Worm (Caenorhabditis elegans): ENCODE results near the gene Y54E2A.7.

Gene Y54E2A.7

DNA sequence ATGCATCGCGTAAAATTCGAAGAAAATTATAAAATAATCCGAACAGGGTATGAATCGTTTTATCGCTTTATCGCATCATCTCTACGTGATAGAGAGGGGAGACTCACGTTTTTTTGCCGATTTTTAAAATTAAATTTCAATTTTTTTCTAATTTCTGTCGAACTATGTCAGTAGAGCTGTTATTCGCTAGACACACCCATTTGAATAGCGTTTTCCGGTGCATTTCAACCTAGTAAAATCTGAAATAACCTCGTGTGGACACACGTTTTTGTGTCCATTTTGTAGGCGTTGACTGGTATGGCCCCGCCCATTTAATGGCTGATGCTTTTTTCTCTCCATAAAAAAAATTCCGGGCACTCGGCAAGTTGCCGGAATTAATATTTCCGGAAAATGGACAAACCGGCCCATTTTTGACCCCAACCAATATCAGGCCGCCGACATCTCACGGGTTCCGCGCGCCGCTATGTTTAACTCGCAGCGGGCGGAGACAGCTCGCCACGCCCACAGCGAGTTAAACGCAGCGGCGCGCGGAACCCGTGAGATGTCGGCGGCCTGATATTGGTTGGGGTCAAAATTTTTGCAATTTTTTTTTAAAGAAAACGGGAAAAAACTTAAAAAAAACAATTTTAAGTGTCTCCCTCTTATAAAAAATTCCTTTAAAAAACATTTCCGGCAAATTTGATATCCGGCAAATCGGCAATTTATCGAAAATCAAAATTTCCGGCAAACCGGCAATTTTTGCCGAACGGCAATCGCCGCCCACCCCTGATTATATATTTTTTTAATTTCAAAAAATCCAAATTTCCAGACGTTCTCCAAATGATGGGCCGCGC lies at the start of gene Y54E2A.7:
TSS of gene Y54E2A.7 (minus strand) at position 51 of the 833 bp plus-strand sequence.
- TF ChIP-seq ama-1 (optimal IDR thresholded peaks at IDR 0.05) (no peak), nhr-76 (tag; optimal IDR thresholded peaks at IDR 0.05) (no peak), pha-4 (tag; optimal IDR thresholded peaks at IDR 0.05) (no peak), nhr-43 (tag; optimal IDR thresholded peaks at IDR 0.05; ENCODE audit: poor library complexity, severe bottlenecking) (no peak), mml-1 (tag; optimal IDR thresholded peaks at IDR 0.05) (no peak), lin-39 (tag; optimal IDR thresholded peaks at IDR 0.05) (no peak), elt-2 (tag; optimal IDR thresholded peaks at IDR 0.05) (no peak), ztf-4 (tag; optimal IDR thresholded peaks at IDR 0.05) (no peak), egl-5 (tag; optimal IDR thresholded peaks at IDR 0.05) (no peak), jun-1 (tag; optimal IDR thresholded peaks at IDR 0.05) (no peak), skn-1 (tag; optimal IDR thresholded peaks at IDR 0.05) (no peak), ceh-16 (tag; optimal IDR thresholded peaks at IDR 0.05) (no peak), elt-3 (tag; optimal IDR thresholded peaks at IDR 0.05) (no peak), sea-2 (GFP tag; optimal IDR thresholded peaks at IDR 0.05) (no peak)

DNA sequence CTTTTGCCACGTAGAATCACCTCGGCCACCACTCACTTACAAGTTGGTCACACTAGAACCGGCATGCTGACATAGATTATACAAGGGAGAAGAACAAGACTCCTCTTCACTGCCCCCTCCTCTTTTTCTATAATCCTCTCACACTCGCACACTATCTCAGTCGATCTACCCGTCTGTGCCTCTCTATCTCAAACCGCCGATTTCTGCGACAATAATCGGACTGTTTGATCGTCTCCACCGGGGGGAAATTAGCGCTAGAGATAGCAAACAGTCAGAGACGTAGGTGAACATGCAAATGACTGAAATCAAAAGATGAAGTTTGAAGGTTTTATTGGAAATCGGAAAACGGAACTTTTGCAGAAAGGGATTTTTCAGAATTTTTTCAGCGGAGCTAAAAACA lies 49.6 kb upstream of the Y54E2A.7 start:
- TF ChIP-seq eor-1 (tag; optimal IDR thresholded peaks at IDR 0.05) (no peak), elt-2 (tag; optimal IDR thresholded peaks at IDR 0.05) (peak; percentile 79), ceh-82 (tag; optimal IDR thresholded peaks at IDR 0.05) (peak; percentile 30), skn-1 (tag; optimal IDR thresholded peaks at IDR 0.05) (peak; percentile 56), mml-1 (tag; optimal IDR thresholded peaks at IDR 0.05) (no peak), nhr-23 (tag; optimal IDR thresholded peaks at IDR 0.05) (peak; percentile 94), ceh-28 (tag; optimal IDR thresholded peaks at IDR 0.05) (peak; percentile 55), pha-4 (tag; optimal IDR thresholded peaks at IDR 0.05) (peak; percentile 88), elt-1 (tag; optimal IDR thresholded peaks at IDR 0.05) (peak; percentile 71), nhr-25 (tag; optimal IDR thresholded peaks at IDR 0.05) (peak; percentile 95), ama-1 (optimal IDR thresholded peaks at IDR 0.05) (no peak), pqm-1 (tag; optimal IDR thresholded peaks at IDR 0.05) (peak; percentile 94), jun-1 (tag; optimal IDR thresholded peaks at IDR 0.05) (peak; percentile 53), lin-39 (tag; optimal IDR thresholded peaks at IDR 0.05) (no peak), unc-62 (GFP tag; optimal IDR thresholded peaks at IDR 0.05) (no peak), nhr-43 (tag; optimal IDR thresholded peaks at IDR 0.05; ENCODE audit: poor library complexity, severe bottlenecking) (peak; percentile 62), nfya-1 (tag; optimal IDR thresholded peaks at IDR 0.05; ENCODE audit: insufficient read depth) (peak; percentile 37), nhr-12 (tag; optimal IDR thresholded peaks at IDR 0.05) (no peak), lin-15B (tag; optimal IDR thresholded peaks at IDR 0.05) (peak; percentile 20), lsy-12 (tag; optimal IDR thresholded peaks at IDR 0.05) (peak; percentile 35)

DNA sequence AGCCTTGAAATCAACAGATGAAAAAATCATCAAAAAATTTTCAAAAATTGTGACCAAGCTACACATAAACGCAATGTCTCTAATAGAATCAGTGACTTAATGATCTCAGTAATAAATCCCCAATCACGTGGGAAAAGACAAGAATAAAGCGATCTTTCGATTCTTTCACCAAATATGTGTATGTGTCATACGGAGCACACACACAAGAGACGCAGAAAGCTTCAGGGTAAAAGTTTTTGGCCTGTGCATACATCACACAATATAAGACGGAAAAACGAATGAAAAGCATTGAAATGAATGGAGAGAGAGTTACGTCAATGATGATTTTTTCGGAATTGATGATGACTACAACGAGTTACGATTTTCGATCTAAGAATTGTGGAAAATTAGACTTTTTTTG lies 47.7 kb upstream of the Y54E2A.7 start:
- TF ChIP-seq pha-4 (tag; optimal IDR thresholded peaks at IDR 0.05), result peak; percentile 2
- TF ChIP-seq pqm-1 (tag; optimal IDR thresholded peaks at IDR 0.05), result peak; percentile 24
- peak; percentile 25 for TF ChIP-seq skn-1 (tag; optimal IDR thresholded peaks at IDR 0.05)
- TF ChIP-seq nhr-11 (tag; optimal IDR thresholded peaks at IDR 0.05), result no peak

DNA sequence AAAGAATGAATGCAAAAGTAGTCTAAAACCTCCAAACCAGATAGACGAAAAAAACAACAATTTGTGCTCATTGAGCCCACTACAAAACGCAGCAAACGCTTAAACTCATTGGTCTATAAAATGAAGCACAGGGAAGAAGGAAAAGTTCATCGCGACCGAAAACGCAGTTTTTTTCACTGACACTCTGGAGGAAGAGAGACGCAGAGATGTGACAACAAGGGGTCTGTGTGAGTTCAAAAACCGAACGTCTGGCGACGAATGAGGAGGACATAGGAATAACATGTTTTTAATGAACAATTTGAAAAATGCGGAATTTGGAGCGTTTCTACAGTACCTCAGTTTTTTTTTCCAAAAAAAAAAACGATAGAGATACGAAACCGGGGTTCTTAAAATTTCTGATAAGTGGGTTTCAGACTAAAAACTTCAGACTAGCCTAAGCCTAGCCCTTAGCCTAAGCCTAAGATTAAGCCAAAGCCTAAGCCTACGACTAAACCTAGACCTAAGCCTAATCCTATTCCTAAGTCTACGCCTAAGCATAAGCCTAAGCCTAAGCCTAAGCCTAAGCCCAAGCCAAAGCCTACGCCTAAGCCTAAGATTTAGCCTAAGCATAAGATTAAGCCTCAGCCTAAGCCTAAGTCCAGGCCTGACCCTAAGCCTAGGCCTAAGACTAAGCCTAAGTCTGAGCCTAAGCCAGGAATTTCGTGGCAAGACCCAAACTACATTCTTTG lies 46.6 kb upstream of the Y54E2A.7 start:
- peak; percentile 30 for TF ChIP-seq snpc-4 (tag; optimal IDR thresholded peaks at IDR 0.05)
- no peak for TF ChIP-seq hmg-11 (tag; optimal IDR thresholded peaks at IDR 0.05)
- peak; percentile 52 for TF ChIP-seq pha-4 (tag; optimal IDR thresholded peaks at IDR 0.05)
- TF ChIP-seq pqm-1 (tag; optimal IDR thresholded peaks at IDR 0.05), result peak; percentile 30
- no peak for TF ChIP-seq nhr-43 (tag; optimal IDR thresholded peaks at IDR 0.05; ENCODE audit: poor library complexity, severe bottlenecking)
- TF ChIP-seq nhr-25 (tag; optimal IDR thresholded peaks at IDR 0.05), result peak; percentile 18
- no peak for TF ChIP-seq daf-12 (tag; optimal IDR thresholded peaks at IDR 0.05)
- TF ChIP-seq nhr-11 (tag; optimal IDR thresholded peaks at IDR 0.05), result no peak

DNA sequence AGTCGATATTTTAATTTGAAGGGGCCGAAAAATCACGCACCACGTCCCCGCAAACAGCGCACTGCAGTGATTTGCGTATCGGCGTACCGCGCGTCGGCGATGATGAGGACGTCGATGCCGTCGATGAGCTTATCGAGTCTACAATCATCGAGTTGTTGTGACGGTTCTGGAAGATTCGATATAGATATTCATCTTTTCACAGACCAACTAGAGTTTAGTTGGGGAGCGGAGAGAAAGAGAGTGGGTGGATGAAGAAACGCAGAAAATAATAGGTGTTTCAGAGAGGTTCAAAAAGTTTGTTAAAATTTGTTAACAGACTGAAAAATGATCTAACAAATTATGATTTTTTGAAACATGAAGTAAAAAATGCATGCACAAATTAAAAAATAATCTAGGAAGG lies 45.6 kb upstream of the Y54E2A.7 start, which contains the start of gene nhr-61:
TSS of gene nhr-61 (minus strand) at position 168 of the 400 bp plus-strand sequence.
- TF ChIP-seq daf-12 (tag; optimal IDR thresholded peaks at IDR 0.05) (no peak), nhr-12 (tag; optimal IDR thresholded peaks at IDR 0.05) (no peak), elt-1 (tag; optimal IDR thresholded peaks at IDR 0.05) (peak; percentile 47)
